Fruit fly (Drosophila melanogaster): Measurements from ENCODE around the gene Cpr65Aw.

DNA sequence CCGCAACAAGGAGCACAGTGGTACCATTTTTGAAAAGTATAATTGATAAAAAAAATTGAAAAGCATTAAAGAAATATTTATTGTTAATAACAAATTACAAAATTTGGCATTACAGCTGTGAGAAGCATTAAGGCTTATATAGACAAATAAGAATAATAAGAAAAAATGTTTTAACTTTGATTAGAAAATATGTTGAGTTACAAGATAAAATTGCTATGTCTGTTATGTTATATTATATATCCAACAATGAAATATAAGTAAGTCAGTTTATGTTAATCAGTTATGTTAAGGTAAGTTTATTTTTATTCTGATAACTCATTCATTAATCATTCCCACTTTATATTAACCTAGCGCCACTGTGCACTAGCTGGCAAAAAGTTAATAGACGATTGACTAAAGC is 17.6 kb upstream of the Cpr65Aw start:
- TF ChIP-seq sage (GFP tag; optimal IDR thresholded peaks at IDR 0.05) (no peak), pan (optimal IDR thresholded peaks at IDR 0.05) (no peak), woc (GFP tag; optimal IDR thresholded peaks at IDR 0.05) (no peak), Hr83 (GFP tag; optimal IDR thresholded peaks at IDR 0.05; ENCODE audit: poor library complexity, severe bottlenecking) (no peak), psq (GFP tag; optimal IDR thresholded peaks at IDR 0.05) (no peak), rgr (GFP tag; optimal IDR thresholded peaks at IDR 0.05) (no peak), Hr78 (GFP tag; optimal IDR thresholded peaks at IDR 0.05) (no peak), CG32264 (GFP tag; optimal IDR thresholded peaks at IDR 0.05) (no peak), CrebA (GFP tag; optimal IDR thresholded peaks at IDR 0.05; ENCODE audit: borderline replicate concordance) (no peak), h (GFP tag; optimal IDR thresholded peaks at IDR 0.05) (no peak)
